Fruit fly (Drosophila melanogaster) whole organism, embryonic: Measurements from ENCODE around the gene CG17646.

Experiments used
- Atf-2 ChIP-seq: fragments of 200-800 bp; sonication (Bioruptor generic); optimal IDR thresholded peaks from 2 replicates; lab custom pipeline; 2016; ENCODE audit warnings: missing biosample characterization, missing genetic modification characterization
- B-H1 ChIP-seq: fragments of 200-800 bp; sonication (Bioruptor generic); IDR thresholded peaks from 3 replicates; pipeline ENCODE4 v1.3.6; 2022; ENCODE audit warnings: missing biosample characterization, missing genetic modification characterization
- BtbVII ChIP-seq: fragments of 200-800 bp; sonication (Bioruptor generic); optimal IDR thresholded peaks from 3 replicates; lab custom pipeline; 2017; ENCODE audit warnings: missing biosample characterization, mild to moderate bottlenecking, missing genetic modification characterization
- CG10147 ChIP-seq: fragments of 200-800 bp; sonication (Bioruptor generic); optimal IDR thresholded peaks from 2 replicates; lab custom pipeline; 2019; ENCODE audit warnings: missing biosample characterization, mild to moderate bottlenecking, missing genetic modification characterization, moderate library complexity
- CG1024 ChIP-seq: fragments of 200-800 bp; sonication (Bioruptor generic); IDR thresholded peaks from 2 replicates; pipeline ENCODE4 v1.3.6; 2022; ENCODE audit warnings: missing biosample characterization, missing genetic modification characterization
- CG10274 ChIP-seq: fragments of 200-800 bp; sonication (Bioruptor generic); optimal IDR thresholded peaks from 3 replicates; lab custom pipeline; 2017; ENCODE audit warnings: missing biosample characterization, mild to moderate bottlenecking, missing genetic modification characterization
- CG11456 ChIP-seq: fragments of 200-800 bp; sonication (Bioruptor generic); IDR thresholded peaks from 3 replicates; pipeline ENCODE4 v1.3.6; 2022; ENCODE audit warnings: missing biosample characterization, missing genetic modification characterization
- CG14710 ChIP-seq: fragments of 200-800 bp; sonication (Bioruptor generic); optimal IDR thresholded peaks from 3 replicates; lab custom pipeline; 2019; ENCODE audit warnings: missing biosample characterization, mild to moderate bottlenecking, missing genetic modification characterization, moderate library complexity
- CG15696 ChIP-seq: fragments of 200-800 bp; sonication (Bioruptor generic); optimal IDR thresholded peaks from 2 replicates; lab custom pipeline; 2019; ENCODE audit warnings: missing biosample characterization, mild to moderate bottlenecking, missing genetic modification characterization, moderate library complexity
- CG16779 ChIP-seq: fragments of 200-800 bp; sonication (Bioruptor generic); IDR thresholded peaks from 2 replicates; pipeline ENCODE4 v1.3.6; 2022; ENCODE audit warnings: missing biosample characterization, missing genetic modification characterization
- CG17385 ChIP-seq: fragments of 200-800 bp; sonication (Bioruptor generic); optimal IDR thresholded peaks from 3 replicates; lab custom pipeline; 2018; ENCODE audit warnings: missing biosample characterization, mild to moderate bottlenecking, missing genetic modification characterization
- CG18619 ChIP-seq: fragments of 200-800 bp; sonication (Bioruptor generic); optimal IDR thresholded peaks from 3 replicates; lab custom pipeline; 2017; ENCODE audit warnings: missing biosample characterization, mild to moderate bottlenecking, missing genetic modification characterization
- CG3726 ChIP-seq: fragments of 200-800 bp; sonication (Bioruptor generic); IDR thresholded peaks from 3 replicates; pipeline ENCODE4, ENCODE4 v1.3.6; 2022; ENCODE audit warnings: missing biosample characterization, missing genetic modification characterization
- CG3995 ChIP-seq: fragments of 200-800 bp; sonication (Bioruptor generic); optimal IDR thresholded peaks from 3 replicates; lab custom pipeline; 2016; ENCODE audit warnings: missing biosample characterization, missing genetic modification characterization
- CG4617 ChIP-seq: fragments of 200-800 bp; sonication (Bioruptor generic); optimal IDR thresholded peaks from 3 replicates; lab custom pipeline; 2016; ENCODE audit warnings: missing biosample characterization, missing genetic modification characterization, borderline replicate concordance
- CG6654 ChIP-seq: fragments of 200-800 bp; sonication (Bioruptor generic); optimal IDR thresholded peaks from 2 replicates; lab custom pipeline; 2017; ENCODE audit warnings: missing biosample characterization, mild to moderate bottlenecking, missing genetic modification characterization
- CG6689 ChIP-seq: fragments of 200-800 bp; sonication (Bioruptor generic); IDR thresholded peaks from 2 replicates; pipeline ENCODE4 v1.3.6; 2022; ENCODE audit warnings: missing biosample characterization, missing genetic modification characterization
- CG9817 ChIP-seq: fragments of 200-800 bp; sonication (Bioruptor generic); optimal IDR thresholded peaks from 2 replicates; lab custom pipeline; 2018; ENCODE audit warnings: missing biosample characterization, mild to moderate bottlenecking, missing genetic modification characterization, moderate library complexity
- Dll ChIP-seq: fragments of 200-800 bp; sonication (Bioruptor generic); IDR thresholded peaks from 4 replicates; pipeline ENCODE4 v1.3.6; 2022; ENCODE audit warnings: missing biosample characterization, missing genetic modification characterization; ENCODE audit not compliant: partially characterized antibody
- Doc2 ChIP-seq: fragments of 200-800 bp; sonication (Bioruptor generic); IDR thresholded peaks from 2 replicates; pipeline ENCODE4 v1.3.6; 2022; ENCODE audit warnings: missing biosample characterization, missing genetic modification characterization
- Doc3 ChIP-seq: fragments of 200-800 bp; sonication (Bioruptor generic); IDR thresholded peaks from 3 replicates; pipeline ENCODE4 v1.3.6; 2022; ENCODE audit warnings: missing biosample characterization, missing genetic modification characterization; ENCODE audit not compliant: partially characterized antibody
- Eip74EF ChIP-seq, 2 experiments: fragments of 200-800 bp in 1 of 2; fragments of >200 bp in 1 of 2; sonication (Bioruptor generic) in 1 of 2; optimal IDR thresholded peaks; 2 replicates each; lab custom pipeline; 2017 to 2019; ENCODE audit warnings: missing biosample characterization in 2 of 2, missing genetic modification characterization in 2 of 2, mild to moderate bottlenecking in 1 of 2, moderate library complexity in 1 of 2
- GATAe ChIP-seq: fragments of 200-800 bp; sonication (Bioruptor generic); conservative IDR thresholded peaks from 2 replicates; pipeline ENCODE4 v1.3.6; 2022; ENCODE audit warnings: missing biosample characterization, missing genetic modification characterization
- Hr51 ChIP-seq, 2 experiments: fragments of 200-800 bp; sonication (Bioruptor generic); optimal IDR thresholded peaks; 2 replicates in 1 of 2; 3 replicates in 1 of 2; lab custom pipeline; 2016 to 2018; ENCODE audit warnings: missing biosample characterization in 2 of 2, missing genetic modification characterization in 2 of 2, mild to moderate bottlenecking in 1 of 2, moderate library complexity in 1 of 2
- Lhr ChIP-seq: fragments of 200-800 bp; sonication (Bioruptor generic); optimal IDR thresholded peaks from 3 replicates; lab custom pipeline; 2017; ENCODE audit warnings: mild to moderate bottlenecking, missing biosample characterization, missing genetic modification reagents, missing genetic modification characterization
- NK7.1 ChIP-seq: fragments of 200-800 bp; sonication (Bioruptor generic); optimal IDR thresholded peaks from 3 replicates; lab custom pipeline; 2016; ENCODE audit warnings: missing biosample characterization, missing genetic modification characterization
- Rx ChIP-seq: fragments of 200-800 bp; sonication (Bioruptor generic); IDR thresholded peaks from 2 replicates; pipeline ENCODE4 v1.3.6; 2022; ENCODE audit warnings: missing biosample characterization, missing genetic modification characterization
- ato ChIP-seq: fragments of 200-800 bp; sonication (Bioruptor generic); IDR thresholded peaks from 2 replicates; pipeline ENCODE4 v1.3.6; 2022; ENCODE audit warnings: missing biosample characterization, missing genetic modification characterization; ENCODE audit not compliant: partially characterized antibody
- chinmo ChIP-seq: fragments of 200-800 bp; sonication (Bioruptor generic); IDR thresholded peaks from 4 replicates; pipeline ENCODE4 v1.3.6; 2022; ENCODE audit warnings: missing biosample characterization, missing genetic modification characterization; ENCODE audit not compliant: partially characterized antibody
- croc ChIP-seq: fragments of 200-800 bp; sonication (Bioruptor generic); conservative IDR thresholded peaks from 3 replicates; pipeline ENCODE4 v1.3.6; 2022; ENCODE audit warnings: missing biosample characterization, missing genetic modification characterization
- dm ChIP-seq: fragments of 200-800 bp; sonication (Bioruptor generic); optimal IDR thresholded peaks from 3 replicates; lab custom pipeline; 2016; ENCODE audit warnings: missing biosample characterization, missing genetic modification characterization
- fd102C ChIP-seq: fragments of 200-800 bp; sonication (Bioruptor generic); optimal IDR thresholded peaks from 2 replicates; lab custom pipeline; 2018; ENCODE audit warnings: missing biosample characterization, mild to moderate bottlenecking, missing genetic modification characterization, moderate library complexity
- gfzf ChIP-seq: fragments of 200-800 bp; sonication (Bioruptor generic); optimal IDR thresholded peaks from 2 replicates; lab custom pipeline; 2016; ENCODE audit warnings: missing biosample characterization, mild to moderate bottlenecking, missing genetic modification characterization, moderate library complexity
- grau ChIP-seq: fragments of 200-800 bp; optimal IDR thresholded peaks from 3 replicates; lab custom pipeline; 2019; ENCODE audit warnings: missing biosample characterization, mild to moderate bottlenecking, missing genetic modification characterization, moderate library complexity
- h ChIP-seq: fragments of >200 bp; optimal IDR thresholded peaks from 2 replicates; lab custom pipeline; 2017
- inv ChIP-seq: fragments of 200-800 bp; sonication (Bioruptor generic); IDR thresholded peaks from 2 replicates; pipeline ENCODE4 v1.3.6; 2022; ENCODE audit warnings: missing biosample characterization, missing genetic modification characterization; ENCODE audit not compliant: partially characterized antibody
- mld ChIP-seq: fragments of 200-800 bp; sonication (Bioruptor generic); IDR thresholded peaks from 3 replicates; pipeline ENCODE4 v1.3.6; 2022; ENCODE audit warnings: missing biosample characterization, missing genetic modification characterization; ENCODE audit not compliant: partially characterized antibody
- peb ChIP-seq: fragments of 200-800 bp; sonication (Bioruptor generic); IDR thresholded peaks from 2 replicates; pipeline ENCODE4 v1.3.6; 2022; ENCODE audit warnings: missing biosample characterization, missing genetic modification characterization
- phol ChIP-seq: fragments of 200-800 bp; sonication (Bioruptor generic); optimal IDR thresholded peaks from 3 replicates; lab custom pipeline; 2018; ENCODE audit warnings: missing biosample characterization, mild to moderate bottlenecking, missing genetic modification characterization, moderate library complexity
- psq ChIP-seq: fragments of 200-800 bp; sonication (Bioruptor generic); optimal IDR thresholded peaks from 2 replicates; lab custom pipeline; 2017; ENCODE audit warnings: missing biosample characterization, missing genetic modification characterization
- rib ChIP-seq: fragments of 200-800 bp; sonication (Bioruptor generic); IDR thresholded peaks from 2 replicates; pipeline ENCODE4 v1.3.6; 2022; ENCODE audit warnings: missing biosample characterization, missing genetic modification characterization
- sc ChIP-seq, 3 experiments: fragments of >200 bp in 2 of 3; fragments of 200-800 bp in 1 of 3; sonication (Bioruptor generic) in 1 of 3; optimal IDR thresholded peaks; 2 replicates in 2 of 3; 3 replicates in 1 of 3; lab custom pipeline; 2017; ENCODE audit warnings: mild to moderate bottlenecking in 1 of 3, missing biosample characterization in 1 of 3, missing genetic modification characterization in 1 of 3, missing genetic modification reagents in 1 of 3
- slou ChIP-seq: fragments of 200-800 bp; sonication (Bioruptor generic); optimal IDR thresholded peaks from 3 replicates; lab custom pipeline; 2016; ENCODE audit warnings: missing biosample characterization, missing genetic modification characterization
- slp2 ChIP-seq: fragments of 200-800 bp; sonication (Bioruptor generic); optimal IDR thresholded peaks from 2 replicates; lab custom pipeline; 2016; ENCODE audit warnings: missing biosample characterization, missing genetic modification characterization
- stwl ChIP-seq: fragments of 200-800 bp; sonication (Bioruptor generic); optimal IDR thresholded peaks from 3 replicates; lab custom pipeline; 2018; ENCODE audit warnings: missing biosample characterization, mild to moderate bottlenecking, missing genetic modification characterization, moderate library complexity
- tup ChIP-seq: fragments of 200-800 bp; sonication (Bioruptor generic); optimal IDR thresholded peaks from 2 replicates; lab custom pipeline; 2016; ENCODE audit warnings: missing biosample characterization, mild to moderate bottlenecking, missing genetic modification characterization, moderate library complexity
- usp ChIP-seq: fragments of >200 bp; optimal IDR thresholded peaks from 2 replicates; lab custom pipeline; 2017; ENCODE audit warnings: missing biosample characterization, missing genetic modification characterization
- wek ChIP-seq: fragments of 200-800 bp; sonication (Bioruptor generic); optimal IDR thresholded peaks from 3 replicates; lab custom pipeline; 2018; ENCODE audit warnings: missing biosample characterization, mild to moderate bottlenecking, missing genetic modification characterization, moderate library complexity

The CG17646 gene

dm6 chr2L:1723135-1723936 is 9.0 kb upstream of the CG17646 start (continued):
- TF ChIP-seq usp, result no peak
- no peak for TF ChIP-seq CG16779 (GFP tag; lab: Robert Waterston, UW)
- TF ChIP-seq CG11456 (GFP tag; lab: Robert Waterston, UW), result no peak
- TF ChIP-seq CG3726 (GFP tag; lab: Robert Waterston, UW), result no peak
- no peak for TF ChIP-seq stwl (tag; lab: Kevin White, UChicago)
- no peak for TF ChIP-seq fd102C
- TF ChIP-seq gfzf, result no peak
- TF ChIP-seq CG4617, result no peak
- peak in 1 of 2 experiments; percentile 33 for TF ChIP-seq Hr51 (GFP tag; optimal IDR thresholded peaks at IDR 0.05; lab: Kevin White, UChicago)
- peak; percentile 99 for TF ChIP-seq CG10274 (GFP tag; lab: Kevin White, UChicago)
- TF ChIP-seq Doc2 (GFP tag; lab: Robert Waterston, UW), result no peak
- TF ChIP-seq CG14710 (tag; lab: Kevin White, UChicago), result peak; percentile 29
- TF ChIP-seq tup (GFP tag; lab: Kevin White, UChicago), result no peak
- peak; percentile 27 for TF ChIP-seq grau (tag; lab: Kevin White, UChicago)
- TF ChIP-seq slou, result no peak
- TF ChIP-seq CG6654, result no peak
- TF ChIP-seq CG6689 (GFP tag; lab: Robert Waterston, UW), result no peak
- TF ChIP-seq phol, result no peak
- no peak for TF ChIP-seq NK7.1 (GFP tag; lab: Kevin White, UChicago)
- no peak for TF ChIP-seq peb
- TF ChIP-seq CG10147, result no peak
- TF ChIP-seq wek (GFP tag; lab: Kevin White, UChicago), result no peak
- no peak for TF ChIP-seq CG9817
- no peak for TF ChIP-seq CG3995 (GFP tag; lab: Kevin White, UChicago)
- peak; percentile 6 for TF ChIP-seq dm (GFP tag; lab: Kevin White, UChicago)
- no peak for TF ChIP-seq mld (GFP tag; lab: Robert Waterston, UW)
- no peak for TF ChIP-seq h (lab: Kevin White, UChicago)
- TF ChIP-seq CG17385 (GFP tag; lab: Kevin White, UChicago), result peak; percentile 12
- TF ChIP-seq chinmo (GFP tag; lab: Robert Waterston, UW), result peak; percentile 43; the same call in 1 of the 4 replicates
- TF ChIP-seq Doc3 (GFP tag; lab: Robert Waterston, UW), result no peak
- no peak for TF ChIP-seq CG18619
- TF ChIP-seq Eip74EF (GFP tag; optimal IDR thresholded peaks at IDR 0.05; lab: Kevin White, UChicago), result peak in 1 of 2 experiments; percentile 53
- TF ChIP-seq Rx (GFP tag; lab: Robert Waterston, UW), result no peak
- TF ChIP-seq inv (GFP tag; lab: Robert Waterston, UW), result no peak
- no peak for TF ChIP-seq psq (GFP tag; lab: Kevin White, UChicago)
- 0 out of 2 replicates have a peak, but pooled peaks have one; percentile 28 for TF ChIP-seq GATAe (GFP tag; lab: Robert Waterston, UW)
- TF ChIP-seq Atf-2 (GFP tag; lab: Kevin White, UChicago), result no peak
- TF ChIP-seq BtbVII (GFP tag; lab: Kevin White, UChicago), result peak; percentile 43
- no peak for TF ChIP-seq CG15696 (tag; lab: Kevin White, UChicago)
- TF ChIP-seq CG1024 (GFP tag; lab: Robert Waterston, UW), result no peak
- no peak for TF ChIP-seq Lhr (GFP tag; lab: Kevin White, UChicago)
- no peak for TF ChIP-seq sc (optimal IDR thresholded peaks at IDR 0.05; lab: Kevin White, UChicago)
- no peak for TF ChIP-seq sc (GFP tag; optimal IDR thresholded peaks at IDR 0.05; lab: Kevin White, UChicago)
- no peak for TF ChIP-seq ato (GFP tag; lab: Robert Waterston, UW)
- no peak for TF ChIP-seq croc (GFP tag; lab: Robert Waterston, UW)
- TF ChIP-seq rib (GFP tag; lab: Robert Waterston, UW), result no peak
- no peak for TF ChIP-seq Dll (GFP tag; lab: Robert Waterston, UW)
- no peak for TF ChIP-seq B-H1 (GFP tag; lab: Robert Waterston, UW)
- TF ChIP-seq slp2 (GFP tag; lab: Kevin White, UChicago), result peak; percentile 20
